Fruit fly (Drosophila melanogaster) S2 (cell line): ENCODE data around the gene bdl.

Experiments used
- CG8478 ChIP-seq: fragments of >200 bp; optimal IDR thresholded peaks from 2 replicates; lab custom pipeline; 2018
- CTCF ChIP-seq, 2 experiments: fragments of >200 bp; optimal IDR thresholded peaks; 2 replicates each; lab custom pipeline; 2018

dm6 chr2L:4365792-4366326 is 41.5 kb downstream of the bdl start:
- TF ChIP-seq CG8478 (lab: Kevin White, UChicago): no peak
- no peak for TF ChIP-seq CTCF (optimal IDR thresholded peaks at IDR 0.05; lab: Kevin White, UChicago)
